Worm (Caenorhabditis elegans) whole organism, L4 larva: ENCODE data around the gene T28C12.2.
A peak's percentile ranks its signal among the peaks of the same experiment; 100 is the strongest.

Experiments
- D1046.2 ChIP-seq: fragments of 200-800 bp; sonication (Bioruptor generic); IDR thresholded peaks from 2 replicates; pipeline ENCODE4 v1.3.6; 2022; ENCODE audit warnings: missing genetic modification characterization, missing compliant biosample characterization
- F10B5.3 ChIP-seq: sonication (generic microtip); optimal IDR thresholded peaks from 2 replicates; lab custom pipeline; 2016; ENCODE audit warnings: mild to moderate bottlenecking, missing genetic modification characterization, missing compliant biosample characterization
- F44E2.7 ChIP-seq: fragments of 200-800 bp; sonication (Bioruptor generic); IDR thresholded peaks from 2 replicates; pipeline ENCODE4 v2.1.2; 2022; ENCODE audit warnings: missing genetic modification characterization, missing compliant biosample characterization
- F49E8.2 ChIP-seq: sonication (generic microtip); optimal IDR thresholded peaks from 2 replicates; lab custom pipeline; 2016; ENCODE audit warnings: missing compliant biosample characterization, mild to moderate bottlenecking, missing genetic modification characterization, borderline replicate concordance
- R02D3.7 ChIP-seq: fragments of 150-350 bp; sonication (generic microtip); optimal IDR thresholded peaks from 3 replicates; lab custom pipeline; 2014; ENCODE audit warnings: missing biosample characterization, missing genetic modification characterization
- Y5F2A.4 ChIP-seq: fragments of 200-800 bp; sonication (Bioruptor generic); optimal IDR thresholded peaks from 2 replicates; lab custom pipeline; 2018; ENCODE audit warnings: mild to moderate bottlenecking, missing genetic modification characterization, missing compliant biosample characterization
- ZK546.5 ChIP-seq, 2 experiments: sonication (generic microtip); optimal IDR thresholded peaks; 2 replicates each; lab custom pipeline; 2017; ENCODE audit warnings: missing biosample characterization in 2 of 2, missing genetic modification characterization in 2 of 2
- aha-1 ChIP-seq: fragments of 150-350 bp; peaks from one replicate; lab custom pipeline; 2014; ENCODE audit warnings: missing biosample characterization, missing genetic modification characterization
- ama-1 ChIP-seq: fragments of 150-350 bp; optimal IDR thresholded peaks from 2 replicates; lab custom pipeline; 2014; ENCODE audit warnings: inconsistent platforms, mixed read lengths
- arid-1 ChIP-seq: fragments of 200-800 bp; sonication (Bioruptor generic); conservative IDR thresholded peaks from 2 replicates; pipeline ENCODE4 v1.3.6; 2022; ENCODE audit warnings: missing genetic modification reagents, missing genetic modification characterization, missing compliant biosample characterization
- attf-4 ChIP-seq: sonication (generic microtip); optimal IDR thresholded peaks from 3 replicates; lab custom pipeline; 2017; ENCODE audit warnings: missing biosample characterization, missing genetic modification characterization
- ceh-44 ChIP-seq: fragments of 200-800 bp; sonication (Bioruptor generic); IDR thresholded peaks from 2 replicates; pipeline ENCODE4 v1.3.6; 2022; ENCODE audit warnings: missing genetic modification reagents, missing genetic modification characterization, missing compliant biosample characterization
- ceh-82 ChIP-seq: sonication (generic microtip); optimal IDR thresholded peaks from 2 replicates; lab custom pipeline; 2017; ENCODE audit warnings: missing biosample characterization, missing genetic modification characterization
- daf-12 ChIP-seq: fragments of 150-350 bp; optimal IDR thresholded peaks from 2 replicates; lab custom pipeline; 2014; ENCODE audit warnings: missing biosample characterization, missing genetic modification reagents, missing genetic modification characterization
- daf-16 ChIP-seq, 3 experiments: sonication (generic microtip); optimal IDR thresholded peaks; 2 replicates each; lab custom pipeline; 2016 to 2017; ENCODE audit warnings: missing genetic modification characterization in 3 of 3, missing genetic modification reagents in 3 of 3, mild to moderate bottlenecking in 2 of 3, missing compliant biosample characterization in 2 of 3, missing biosample characterization in 1 of 3, moderate library complexity in 1 of 3
- daf-8 ChIP-seq: fragments of 200-800 bp; sonication (Bioruptor generic); IDR thresholded peaks from 2 replicates; pipeline ENCODE4 v1.3.6; 2022; ENCODE audit warnings: missing genetic modification characterization, missing compliant biosample characterization
- dmd-8 ChIP-seq: fragments of 200-800 bp; sonication (Bioruptor generic); IDR thresholded peaks from 2 replicates; pipeline ENCODE4 v1.3.6; 2022; ENCODE audit warnings: missing genetic modification characterization, missing compliant biosample characterization
- dmd-9 ChIP-seq: fragments of 200-800 bp; sonication (Bioruptor generic); IDR thresholded peaks from 2 replicates; pipeline ENCODE4 v1.3.6; 2022; ENCODE audit warnings: missing genetic modification reagents, missing genetic modification characterization, missing compliant biosample characterization
- dve-1 ChIP-seq: sonication (generic microtip); optimal IDR thresholded peaks from 2 replicates; lab custom pipeline; 2017; ENCODE audit warnings: antibody characterized with exemption, mild to moderate bottlenecking, missing genetic modification characterization, missing compliant biosample characterization; ENCODE audit not compliant: insufficient read depth
- egl-43 ChIP-seq: fragments of 200-800 bp; sonication (Bioruptor generic); IDR thresholded peaks from 2 replicates; pipeline ENCODE4 v1.3.6; 2022; ENCODE audit warnings: missing genetic modification reagents, missing genetic modification characterization, missing compliant biosample characterization
- lim-7 ChIP-seq: fragments of 200-800 bp; sonication (Bioruptor generic); IDR thresholded peaks from 2 replicates; pipeline ENCODE4 v1.3.6; 2022; ENCODE audit warnings: missing genetic modification characterization, missing compliant biosample characterization
- lin-15B ChIP-seq: fragments of 150-350 bp; sonication (generic microtip); optimal IDR thresholded peaks from 3 replicates; lab custom pipeline; 2014; ENCODE audit warnings: missing biosample characterization, missing genetic modification characterization
- lin-39 ChIP-seq: fragments of 150-350 bp; optimal IDR thresholded peaks from 2 replicates; lab custom pipeline; 2014; ENCODE audit warnings: missing biosample characterization, missing genetic modification reagents, missing genetic modification characterization
- madf-9 ChIP-seq: fragments of 200-800 bp; sonication (Bioruptor generic); conservative IDR thresholded peaks from 2 replicates; pipeline ENCODE4 v1.3.6; 2022; ENCODE audit warnings: missing genetic modification reagents, missing genetic modification characterization, missing compliant biosample characterization
- mdt-29 ChIP-seq: fragments of 200-800 bp; sonication (Bioruptor generic); IDR thresholded peaks from 2 replicates; pipeline ENCODE4 v1.3.6; 2022; ENCODE audit warnings: missing genetic modification reagents, missing genetic modification characterization, missing compliant biosample characterization
- mep-1 ChIP-seq: fragments of 150-350 bp; sonication (generic microtip); optimal IDR thresholded peaks from 3 replicates; lab custom pipeline; 2014; ENCODE audit warnings: missing biosample characterization, missing genetic modification characterization
- mes-2 ChIP-seq: sonication (generic microtip); optimal IDR thresholded peaks from 2 replicates; lab custom pipeline; 2016; ENCODE audit warnings: missing genotype, mild to moderate bottlenecking, missing genetic modification characterization, missing compliant biosample characterization; ENCODE audit not compliant: poor library complexity, severe bottlenecking
- mxl-2 ChIP-seq: fragments of 200-800 bp; sonication (Bioruptor generic); conservative IDR thresholded peaks from 2 replicates; pipeline ENCODE4 v1.3.6; 2022; ENCODE audit warnings: missing genetic modification reagents, missing genetic modification characterization, missing compliant biosample characterization
- mxl-3 ChIP-seq: fragments of 200-800 bp; sonication (Bioruptor generic); optimal IDR thresholded peaks from 2 replicates; lab custom pipeline; 2018; ENCODE audit warnings: mild to moderate bottlenecking, missing genetic modification characterization, missing compliant biosample characterization
- nhr-102 ChIP-seq: sonication (generic microtip); optimal IDR thresholded peaks from 2 replicates; lab custom pipeline; 2016; ENCODE audit warnings: mild to moderate bottlenecking, missing genetic modification characterization, moderate library complexity, missing compliant biosample characterization
- nhr-11 ChIP-seq: fragments of 150-350 bp; optimal IDR thresholded peaks from 2 replicates; lab custom pipeline; 2014; ENCODE audit warnings: missing biosample characterization, missing genetic modification characterization
- nhr-237 ChIP-seq: sonication (generic microtip); optimal IDR thresholded peaks from 2 replicates; lab custom pipeline; 2017; ENCODE audit warnings: missing biosample characterization, missing genetic modification characterization
- nhr-25 ChIP-seq: sonication (generic microtip); optimal IDR thresholded peaks from 2 replicates; lab custom pipeline; 2017; ENCODE audit warnings: missing genetic modification characterization, mild to moderate bottlenecking, missing compliant biosample characterization, antibody characterized with exemption, moderate library complexity, borderline replicate concordance; ENCODE audit not compliant: insufficient read depth
- nhr-28 ChIP-seq: fragments of 150-350 bp; optimal IDR thresholded peaks from 2 replicates; lab custom pipeline; 2014; ENCODE audit warnings: missing biosample characterization, missing genetic modification characterization
- nhr-48 ChIP-seq: sonication (generic microtip); optimal IDR thresholded peaks from 2 replicates; lab custom pipeline; 2016; ENCODE audit warnings: mild to moderate bottlenecking, missing genetic modification characterization, missing compliant biosample characterization
- nhr-6 ChIP-seq: fragments of 150-350 bp; optimal IDR thresholded peaks from 2 replicates; lab custom pipeline; 2014; ENCODE audit warnings: missing biosample characterization, missing genetic modification characterization
- nhr-76 ChIP-seq: fragments of 150-350 bp; optimal IDR thresholded peaks from 2 replicates; lab custom pipeline; 2014; ENCODE audit warnings: missing biosample characterization, missing genetic modification characterization
- nhr-77 ChIP-seq: fragments of 150-350 bp; optimal IDR thresholded peaks from 2 replicates; lab custom pipeline; 2014; ENCODE audit warnings: missing biosample characterization, missing genetic modification characterization
- pha-4 ChIP-seq, 2 experiments: fragments of 150-350 bp in 1 of 2; fragments of 200-800 bp in 1 of 2; sonication (Bioruptor generic) in 1 of 2; IDR thresholded peaks in 1 of 2; optimal IDR thresholded peaks in 1 of 2; 2 replicates each; pipeline versions ENCODE4 v1.3.6 to Lab custom; 2014 to 2022; ENCODE audit warnings: missing genetic modification characterization in 2 of 2, missing genetic modification reagents in 2 of 2, missing biosample characterization in 1 of 2, missing compliant biosample characterization in 1 of 2
- saeg-2 ChIP-seq: fragments of 200-800 bp; sonication (Bioruptor generic); IDR thresholded peaks from 2 replicates; pipeline ENCODE4 v1.3.6; 2022; ENCODE audit warnings: missing genetic modification reagents, missing genetic modification characterization, missing compliant biosample characterization
- set-16 ChIP-seq: fragments of 200-800 bp; sonication (Bioruptor generic); IDR thresholded peaks from 2 replicates; pipeline ENCODE4 v1.3.6; 2022; ENCODE audit warnings: missing genetic modification reagents, missing genetic modification characterization, missing compliant biosample characterization
- snpc-1.2 ChIP-seq: fragments of 200-800 bp; sonication (Bioruptor generic); IDR thresholded peaks from 2 replicates; pipeline ENCODE4 v1.3.6; 2022; ENCODE audit warnings: missing genetic modification reagents, missing genetic modification characterization, missing compliant biosample characterization
- tag-97 ChIP-seq: fragments of 200-800 bp; sonication (Bioruptor generic); IDR thresholded peaks from 2 replicates; pipeline ENCODE4 v1.3.6; 2022; ENCODE audit warnings: missing genetic modification characterization, missing compliant biosample characterization
- unc-130 ChIP-seq: sonication (generic microtip); optimal IDR thresholded peaks from 2 replicates; lab custom pipeline; 2016; ENCODE audit warnings: missing genetic modification reagents, missing genetic modification characterization, missing compliant biosample characterization
- unc-62 ChIP-seq, 3 experiments: fragments of 150-350 bp in 1 of 3; sonication (generic microtip); optimal IDR thresholded peaks in 2 of 3; peaks in 1 of 3; 1 replicate in 1 of 3; 2 replicates in 2 of 3; lab custom pipeline; 2014 to 2017; ENCODE audit warnings: missing biosample characterization in 3 of 3, missing genetic modification characterization in 3 of 3, missing genetic modification reagents in 3 of 3, missing genotype in 1 of 3
- zag-1 ChIP-seq: fragments of 150-350 bp; optimal IDR thresholded peaks from 2 replicates; lab custom pipeline; 2014; ENCODE audit warnings: missing biosample characterization, missing genetic modification characterization
- zfp-3 ChIP-seq: fragments of 200-800 bp; sonication (Bioruptor generic); conservative IDR thresholded peaks from 2 replicates; pipeline ENCODE4 v1.3.6; 2022; ENCODE audit warnings: missing genetic modification reagents, missing genetic modification characterization, missing compliant biosample characterization
- zip-11 ChIP-seq: fragments of 200-800 bp; sonication (Bioruptor generic); IDR thresholded peaks from 2 replicates; pipeline ENCODE4 v1.3.6; 2022; ENCODE audit warnings: missing genetic modification characterization, missing compliant biosample characterization
- zip-2 ChIP-seq: fragments of 150-350 bp; optimal IDR thresholded peaks from 2 replicates; lab custom pipeline; 2014; ENCODE audit warnings: missing biosample characterization, missing genetic modification characterization
- ztf-11 ChIP-seq: fragments of 150-350 bp; optimal IDR thresholded peaks from 2 replicates; lab custom pipeline; 2014; ENCODE audit warnings: missing biosample characterization, missing genetic modification characterization

T28C12.2 gene

ce11 chrV:6335226-6335625 is 6.2 kb downstream of the T28C12.2 start (continued):
- TF ChIP-seq nhr-102 (tag; lab: Kevin White, UChicago) (no peak), dve-1 (no peak), zip-2 (tag; lab: Kevin White, UChicago) (no peak), mxl-2 (GFP tag; lab: Robert Waterston, UW) (peak; percentile 77), ztf-11 (tag; lab: Kevin White, UChicago) (no peak), daf-16 (GFP tag; optimal IDR thresholded peaks at IDR 0.05; lab: Kevin White, UChicago) (peak in 1 of 2 experiments; percentile 74), daf-16 (tag; optimal IDR thresholded peaks at IDR 0.05; lab: Kevin White, UChicago) (no peak), attf-4 (tag; lab: Kevin White, UChicago) (no peak), zfp-3 (GFP tag; lab: Robert Waterston, UW) (peak; percentile 66; the same call in 1 of the 2 replicates), zip-11 (GFP tag; lab: Robert Waterston, UW) (no peak), nhr-48 (peak; percentile 46), mdt-29 (no peak), pha-4 (GFP tag; IDR thresholded peaks at IDR 0.05; lab: Robert Waterston, UW) (peak; percentile 85), pha-4 (tag; optimal IDR thresholded peaks at IDR 0.05; lab: Kevin White, UChicago) (no peak), mxl-3 (GFP tag; lab: Kevin White, UChicago) (no peak), lin-15B (tag; lab: Kevin White, UChicago) (no peak), mep-1 (no peak), madf-9 (peak; percentile 66), lin-39 (tag; lab: Kevin White, UChicago) (no peak), mes-2 (tag; lab: Kevin White, UChicago) (no peak), F49E8.2 (tag; lab: Kevin White, UChicago) (no peak), daf-12 (tag; lab: Kevin White, UChicago) (no peak), nhr-6 (no peak), R02D3.7 (no peak), nhr-28 (tag; lab: Kevin White, UChicago) (no peak), nhr-25 (no peak), F44E2.7 (GFP tag; lab: Robert Waterston, UW) (peak; percentile 93), dmd-8 (GFP tag; lab: Robert Waterston, UW) (peak; percentile 98), egl-43 (GFP tag; lab: Robert Waterston, UW) (peak; percentile 95), daf-8 (GFP tag; lab: Robert Waterston, UW) (no peak), zag-1 (no peak), unc-62 (GFP tag; optimal IDR thresholded peaks at IDR 0.05 in 1 of 2; lab: Kevin White, UChicago) (no peak), unc-62 (tag; optimal IDR thresholded peaks at IDR 0.05; lab: Kevin White, UChicago) (no peak), ceh-82 (no peak), unc-130 (GFP tag; lab: Kevin White, UChicago) (no peak), nhr-237 (tag; lab: Kevin White, UChicago) (no peak), nhr-77 (tag; lab: Kevin White, UChicago) (no peak), F10B5.3 (no peak), ama-1 (lab: Kevin White, UChicago) (no peak), nhr-11 (tag; lab: Kevin White, UChicago) (no peak), snpc-1.2 (peak; percentile 88), ZK546.5 (tag; optimal IDR thresholded peaks at IDR 0.05; lab: Kevin White, UChicago) (no peak), D1046.2 (GFP tag; lab: Robert Waterston, UW) (peak; percentile 72; the same call in 1 of the 2 replicates), dmd-9 (GFP tag; lab: Robert Waterston, UW) (0 out of 2 replicates have a peak, but pooled peaks have one; percentile 21), Y5F2A.4 (peak; percentile 54), nhr-76 (tag; lab: Kevin White, UChicago) (no peak), aha-1 (no peak), set-16 (GFP tag; lab: Robert Waterston, UW) (no peak), saeg-2 (GFP tag; lab: Robert Waterston, UW) (peak; percentile 73; the same call in 1 of the 2 replicates), tag-97 (GFP tag; lab: Robert Waterston, UW) (no peak), arid-1 (peak; percentile 82), ceh-44 (0 out of 2 replicates have a peak, but pooled peaks have one; percentile 53), lim-7 (GFP tag; lab: Robert Waterston, UW) (peak; percentile 96)
